Worm (Caenorhabditis elegans): ENCODE results near the gene C49F8.15.

The C49F8.15 gene

DNA sequence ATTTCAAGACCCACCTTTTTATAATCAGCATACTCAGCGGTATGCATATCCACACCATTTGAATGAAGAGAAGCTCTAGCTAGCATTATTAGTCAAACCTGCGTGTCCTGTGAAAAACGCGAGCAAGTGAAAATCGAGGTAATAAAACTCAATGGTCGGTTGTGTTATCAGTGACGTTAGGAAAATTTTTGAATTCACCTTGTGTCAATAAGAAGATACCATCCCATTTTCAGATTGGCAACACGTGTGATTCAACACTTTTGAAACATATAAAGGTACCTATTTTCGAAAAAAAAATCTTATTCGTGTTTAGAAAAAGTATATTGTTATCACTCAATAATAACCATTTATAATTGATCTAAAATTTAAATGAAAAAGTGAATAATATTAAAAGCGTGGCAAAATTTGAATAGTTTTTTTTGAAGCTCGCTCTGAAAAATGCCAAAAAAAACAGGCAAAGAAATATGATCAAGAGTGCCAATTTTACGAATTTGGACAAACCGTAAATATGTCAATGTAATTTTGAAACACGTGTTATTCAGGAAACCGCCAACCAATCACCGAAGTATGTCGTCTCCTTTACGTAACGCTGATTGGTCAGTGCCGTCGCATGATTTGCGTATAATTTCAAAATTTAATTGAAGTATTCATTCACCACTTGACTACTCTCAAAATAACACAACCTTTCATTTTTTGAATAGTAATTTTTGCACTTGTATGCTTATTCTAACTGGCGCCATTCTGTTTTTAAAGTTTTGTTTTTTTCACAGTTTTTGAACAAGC, 50.6 kb downstream of the C49F8.15 start, which contains the start of gene F46G10.1:
Gene F46G10.1 (minus strand): TSS at position 115 of the 783 bp plus-strand sequence.
- no peak for TF ChIP-seq unc-62 (GFP tag; optimal IDR thresholded peaks at IDR 0.05)

Measured in whole organism, dauer.